Worm (Caenorhabditis elegans): ENCODE results near the gene Y6D1A.2.

Gene Y6D1A.2

ce11 chrII:11790458-11790857 lies 29.3 kb downstream of the Y6D1A.2 start, which contains the start of gene F43G6.4:
Gene F43G6.4, plus strand, starts transcription at chrII:11790758.
- TF ChIP-seq ref-2 (tag; optimal IDR thresholded peaks at IDR 0.05), result no peak

ce11 chrII:11788025-11788424 lies 31.7 kb downstream of the Y6D1A.2 start:
- TF ChIP-seq ceh-18 (tag; optimal IDR thresholded peaks at IDR 0.05) (no peak), syd-9 (tag; optimal IDR thresholded peaks at IDR 0.05) (no peak), unc-55 (GFP tag; optimal IDR thresholded peaks at IDR 0.05) (no peak), unc-3 (GFP tag; conservative IDR thresholded peaks at IDR 0.05) (no peak), unc-3 (tag; optimal IDR thresholded peaks at IDR 0.05) (no peak), hlh-6 (tag; optimal IDR thresholded peaks at IDR 0.05) (no peak), rnt-1 (tag; optimal IDR thresholded peaks at IDR 0.05) (no peak), ahr-1 (tag; optimal IDR thresholded peaks at IDR 0.05) (no peak), ama-1 (optimal IDR thresholded peaks at IDR 0.05) (no peak), dve-1 (tag; optimal IDR thresholded peaks at IDR 0.05) (no peak), ceh-14 (tag; optimal IDR thresholded peaks at IDR 0.05) (no peak), C08G9.2 (tag; optimal IDR thresholded peaks at IDR 0.05) (no peak), hlh-13 (GFP tag; optimal IDR thresholded peaks at IDR 0.05) (no peak), T23F11.4 (GFP tag; optimal IDR thresholded peaks at IDR 0.05) (no peak), dmd-4 (tag; optimal IDR thresholded peaks at IDR 0.05; ENCODE audit: borderline replicate concordance) (no peak), ceh-6 (GFP tag; optimal IDR thresholded peaks at IDR 0.05) (no peak)

- TF ChIP-seq unc-86 (tag; optimal IDR thresholded peaks at IDR 0.05), result no peak
- no peak for TF ChIP-seq ztf-16 (tag; optimal IDR thresholded peaks at IDR 0.05)
- no peak for TF ChIP-seq ref-2 (tag; optimal IDR thresholded peaks at IDR 0.05)
- TF ChIP-seq pax-1 (tag; optimal IDR thresholded peaks at IDR 0.05), result peak; percentile 85
- no peak for TF ChIP-seq hlh-13 (GFP tag; optimal IDR thresholded peaks at IDR 0.05)
- TF ChIP-seq ceh-45 (GFP tag; IDR thresholded peaks at IDR 0.05), result no peak
Measured at ce11 chrII:11782493-11782892, 37.2 kb downstream of the Y6D1A.2 start, which contains the start of gene F43G6.16. Gene F43G6.16, minus strand, starts transcription at chrII:11782633.

ce11 chrII:11777893-11778480 lies 41.7 kb downstream of the Y6D1A.2 start, which contains the start of the genes patr-1 and dna-2:
Gene patr-1, minus strand, starts transcription at chrII:11777943.
Gene dna-2, plus strand, starts transcription at chrII:11778430.
- no peak for TF ChIP-seq ttx-3 (tag; optimal IDR thresholded peaks at IDR 0.05)
- TF ChIP-seq T23F11.4 (GFP tag; optimal IDR thresholded peaks at IDR 0.05), result no peak
- TF ChIP-seq elt-2 (tag; optimal IDR thresholded peaks at IDR 0.05), result no peak
- TF ChIP-seq sox-2 (GFP tag; IDR thresholded peaks at IDR 0.05), result no peak
- no peak for TF ChIP-seq K09A11.1 (tag; optimal IDR thresholded peaks at IDR 0.05; ENCODE audit: insufficient read depth)
- no peak for TF ChIP-seq ceh-30 (tag; optimal IDR thresholded peaks at IDR 0.05)
- TF ChIP-seq K02D7.2 (tag; optimal IDR thresholded peaks at IDR 0.05), result no peak
- no peak for TF ChIP-seq Y22D7AL.16 (tag; optimal IDR thresholded peaks at IDR 0.05)
- peak; percentile 29 for TF ChIP-seq hlh-30 (tag; optimal IDR thresholded peaks at IDR 0.05; ENCODE audit: insufficient read depth)
- no peak for TF ChIP-seq gmeb-2 (tag; optimal IDR thresholded peaks at IDR 0.05)
- no peak for TF ChIP-seq hlh-8 (tag; optimal IDR thresholded peaks at IDR 0.05)
- no peak for TF ChIP-seq eyg-1 (tag; optimal IDR thresholded peaks at IDR 0.05)
- no peak for TF ChIP-seq fkh-10 (GFP tag; optimal IDR thresholded peaks at IDR 0.05)
- no peak for TF ChIP-seq lim-6 (tag; optimal IDR thresholded peaks at IDR 0.05)
- no peak for TF ChIP-seq pqm-1 (tag; optimal IDR thresholded peaks at IDR 0.05)
- TF ChIP-seq nfya-1 (tag; optimal IDR thresholded peaks at IDR 0.05), result peak; percentile 61
- peak; percentile 15 for TF ChIP-seq ceh-31 (tag; optimal IDR thresholded peaks at IDR 0.05)
- no peak for TF ChIP-seq nhr-232 (tag; optimal IDR thresholded peaks at IDR 0.05)
- TF ChIP-seq che-1 (tag; optimal IDR thresholded peaks at IDR 0.05), result no peak
- no peak for TF ChIP-seq fax-1 (tag; optimal IDR thresholded peaks at IDR 0.05)
- no peak for TF ChIP-seq npax-4 (tag; optimal IDR thresholded peaks at IDR 0.05)
- no peak for TF ChIP-seq nhr-11 (tag; optimal IDR thresholded peaks at IDR 0.05)
- peak; percentile 3 for TF ChIP-seq tbx-2 (tag; optimal IDR thresholded peaks at IDR 0.05)
- no peak for TF ChIP-seq unc-86 (tag; optimal IDR thresholded peaks at IDR 0.05)

Data from whole organism, late embryonic.